Worm (Caenorhabditis elegans) whole organism, L1 larva: ENCODE data around the gene C45B11.5.

Experiments
- C04F5.9 ChIP-seq: sonication (generic microtip); optimal IDR thresholded peaks from 2 replicates; lab custom pipeline; 2016; ENCODE audit warnings: missing genetic modification characterization, missing compliant biosample characterization
- C16A3.4 ChIP-seq: fragments of 150-350 bp; optimal IDR thresholded peaks from 2 replicates; lab custom pipeline; 2014; ENCODE audit warnings: missing biosample characterization, missing genetic modification characterization
- C34B4.2 ChIP-seq: sonication (generic microtip); optimal IDR thresholded peaks from 2 replicates; lab custom pipeline; 2017; ENCODE audit warnings: mild to moderate bottlenecking, missing genetic modification characterization, missing compliant biosample characterization
- F16B12.6 ChIP-seq: fragments of 150-350 bp; optimal IDR thresholded peaks from 2 replicates; lab custom pipeline; 2014; ENCODE audit warnings: missing biosample characterization, missing genetic modification characterization
- Y116A8C.19 ChIP-seq: sonication (generic microtip); optimal IDR thresholded peaks from 2 replicates; lab custom pipeline; 2016; ENCODE audit warnings: missing compliant biosample characterization, missing genetic modification characterization, borderline replicate concordance
- alr-1 ChIP-seq: fragments of 200-800 bp; sonication (Bioruptor generic); optimal IDR thresholded peaks from 2 replicates; lab custom pipeline; 2018; ENCODE audit warnings: borderline replicate concordance, mild to moderate bottlenecking, missing genetic modification characterization, missing compliant biosample characterization
- blmp-1 ChIP-seq: fragments of 150-350 bp; optimal IDR thresholded peaks from 2 replicates; lab custom pipeline; 2014; ENCODE audit warnings: missing biosample characterization, missing genetic modification characterization
- ceh-82 ChIP-seq, 3 experiments: fragments of 150-350 bp in 1 of 3; sonication (generic microtip) in 2 of 3; optimal IDR thresholded peaks; 2 replicates each; lab custom pipeline; 2014 to 2017; ENCODE audit warnings: missing biosample characterization in 3 of 3, missing genetic modification characterization in 3 of 3
- ceh-88 ChIP-seq: fragments of 200-800 bp; sonication (Bioruptor generic); IDR thresholded peaks from 2 replicates; pipeline ENCODE4 v1.3.6; 2022; ENCODE audit warnings: missing genetic modification characterization, missing compliant biosample characterization
- ceh-90 ChIP-seq: sonication (generic microtip); optimal IDR thresholded peaks from 2 replicates; lab custom pipeline; 2016; ENCODE audit warnings: missing genetic modification characterization, missing compliant biosample characterization
- dsc-1 ChIP-seq: sonication (generic microtip); optimal IDR thresholded peaks from 2 replicates; lab custom pipeline; 2016; ENCODE audit warnings: mild to moderate bottlenecking, missing genetic modification characterization, missing compliant biosample characterization
- efl-1 ChIP-seq, 4 experiments: fragments of 150-350 bp; optimal IDR thresholded peaks in 3 of 4; peaks in 1 of 4; 1 replicate in 1 of 4; 2 replicates in 3 of 4; lab custom pipeline; 2014; ENCODE audit warnings: missing biosample characterization in 2 of 4, missing genetic modification characterization in 2 of 4, missing genetic modification reagents in 2 of 4
- efl-3 ChIP-seq: fragments of 200-800 bp; sonication (Bioruptor generic); optimal IDR thresholded peaks from 2 replicates; lab custom pipeline; 2018; ENCODE audit warnings: mild to moderate bottlenecking, missing genetic modification characterization, missing compliant biosample characterization
- egl-13 ChIP-seq: sonication (generic microtip); optimal IDR thresholded peaks from 2 replicates; lab custom pipeline; 2016; ENCODE audit warnings: missing genotype, missing genetic modification reagents, missing genetic modification characterization, missing compliant biosample characterization
- elt-3 ChIP-seq, 6 experiments: fragments of 150-350 bp in 1 of 6; sonication (generic microtip); optimal IDR thresholded peaks; 2 replicates each; lab custom pipeline; 2017 to 2018; ENCODE audit warnings: missing biosample characterization in 6 of 6, missing genetic modification characterization in 6 of 6, inconsistent platforms in 1 of 6
- ets-5 ChIP-seq: fragments of 200-800 bp; sonication (Bioruptor generic); IDR thresholded peaks from 2 replicates; pipeline ENCODE4 v1.3.6; 2022; ENCODE audit warnings: missing genetic modification characterization, missing compliant biosample characterization
- fkh-10 ChIP-seq: sonication (generic microtip); optimal IDR thresholded peaks from 2 replicates; lab custom pipeline; 2017; ENCODE audit warnings: missing biosample characterization, missing genetic modification reagents, missing genetic modification characterization
- fkh-4 ChIP-seq: sonication (generic microtip); optimal IDR thresholded peaks from 2 replicates; lab custom pipeline; 2016; ENCODE audit warnings: missing compliant biosample characterization, missing genetic modification characterization, borderline replicate concordance
- fkh-8 ChIP-seq: sonication (generic microtip); optimal IDR thresholded peaks from 2 replicates; lab custom pipeline; 2016; ENCODE audit warnings: mild to moderate bottlenecking, missing genetic modification characterization, missing compliant biosample characterization
- fos-1 ChIP-seq: fragments of 150-350 bp; optimal IDR thresholded peaks from 2 replicates; lab custom pipeline; 2014; ENCODE audit warnings: missing biosample characterization, missing genetic modification characterization
- grh-1 ChIP-seq: fragments of 200-800 bp; sonication (Bioruptor generic); IDR thresholded peaks from 2 replicates; pipeline ENCODE4 v1.3.6; 2022; ENCODE audit warnings: missing genetic modification reagents, missing genetic modification characterization, missing compliant biosample characterization
- hlh-17 ChIP-seq: fragments of 200-800 bp; sonication (Bioruptor generic); optimal IDR thresholded peaks from 2 replicates; lab custom pipeline; 2018; ENCODE audit warnings: missing genetic modification characterization, mild to moderate bottlenecking, missing compliant biosample characterization, moderate library complexity, borderline replicate concordance
- irx-1 ChIP-seq: sonication (generic microtip); optimal IDR thresholded peaks from 2 replicates; lab custom pipeline; 2016; ENCODE audit warnings: missing genetic modification characterization, missing compliant biosample characterization
- isw-1 ChIP-seq: fragments of 200-800 bp; sonication (Bioruptor generic); IDR thresholded peaks from 2 replicates; pipeline ENCODE4 v1.3.6; 2022; ENCODE audit warnings: missing genetic modification characterization, missing compliant biosample characterization
- lin-14 ChIP-seq: fragments of 200-800 bp; sonication (Bioruptor generic); optimal IDR thresholded peaks from 2 replicates; lab custom pipeline; 2018; ENCODE audit warnings: mild to moderate bottlenecking, missing genetic modification characterization, moderate library complexity, missing compliant biosample characterization
- lin-15B ChIP-seq: fragments of 150-350 bp; sonication (generic microtip); optimal IDR thresholded peaks from 3 replicates; lab custom pipeline; 2014; ENCODE audit warnings: missing biosample characterization, missing genetic modification characterization
- lin-35 ChIP-seq, 2 experiments: fragments of 150-350 bp; optimal IDR thresholded peaks; 2 replicates each; lab custom pipeline; 2014; ENCODE audit warnings: missing biosample characterization in 2 of 2, missing genetic modification characterization in 2 of 2, missing genetic modification reagents in 2 of 2
- lin-39 ChIP-seq: fragments of 150-350 bp; optimal IDR thresholded peaks from 2 replicates; lab custom pipeline; 2014; ENCODE audit warnings: missing biosample characterization, missing genetic modification reagents, missing genetic modification characterization
- lir-3 ChIP-seq: sonication (generic microtip); optimal IDR thresholded peaks from 2 replicates; lab custom pipeline; 2016; ENCODE audit warnings: mild to moderate bottlenecking, missing genetic modification characterization, moderate library complexity, missing compliant biosample characterization; ENCODE audit not compliant: poor library complexity
- lsy-2 ChIP-seq, 2 experiments: fragments of 150-350 bp; optimal IDR thresholded peaks; 2 replicates each; lab custom pipeline; 2014; ENCODE audit warnings: missing biosample characterization in 2 of 2, missing genetic modification characterization in 2 of 2
- mab-9 ChIP-seq: fragments of 200-800 bp; sonication (Bioruptor generic); IDR thresholded peaks from 2 replicates; pipeline ENCODE4 v1.3.6; 2022; ENCODE audit warnings: missing genetic modification reagents, missing genetic modification characterization, missing compliant biosample characterization
- mef-2 ChIP-seq: fragments of 150-350 bp; optimal IDR thresholded peaks from 2 replicates; lab custom pipeline; 2014; ENCODE audit warnings: missing biosample characterization, missing genetic modification characterization
- mep-1 ChIP-seq: fragments of 150-350 bp; optimal IDR thresholded peaks from 2 replicates; lab custom pipeline; 2014; ENCODE audit warnings: missing biosample characterization, missing genetic modification characterization
- nhr-12 ChIP-seq: sonication (generic microtip); optimal IDR thresholded peaks from 2 replicates; lab custom pipeline; 2017; ENCODE audit warnings: missing biosample characterization, missing genetic modification characterization
- nhr-20 ChIP-seq: sonication (generic microtip); optimal IDR thresholded peaks from 2 replicates; lab custom pipeline; 2016; ENCODE audit warnings: mild to moderate bottlenecking, missing genetic modification characterization, missing compliant biosample characterization
- nhr-237 ChIP-seq: fragments of 150-350 bp; optimal IDR thresholded peaks from 2 replicates; lab custom pipeline; 2014; ENCODE audit warnings: missing biosample characterization, missing genetic modification characterization
- nhr-47 ChIP-seq: sonication (generic microtip); optimal IDR thresholded peaks from 2 replicates; lab custom pipeline; 2016; ENCODE audit warnings: mild to moderate bottlenecking, missing genetic modification characterization, moderate library complexity, missing compliant biosample characterization
- nhr-71 ChIP-seq: sonication (generic microtip); optimal IDR thresholded peaks from 2 replicates; lab custom pipeline; 2016; ENCODE audit warnings: mild to moderate bottlenecking, missing genetic modification characterization, moderate library complexity, missing compliant biosample characterization
- nhr-76 ChIP-seq: sonication (generic microtip); optimal IDR thresholded peaks from 2 replicates; lab custom pipeline; 2017; ENCODE audit warnings: missing biosample characterization, missing genetic modification characterization
- nhr-77 ChIP-seq: fragments of 150-350 bp; optimal IDR thresholded peaks from 2 replicates; lab custom pipeline; 2014; ENCODE audit warnings: missing biosample characterization, missing genetic modification characterization
- nhr-85 ChIP-seq: sonication (generic microtip); peaks from one replicate; lab custom pipeline; 2016; ENCODE audit warnings: missing genetic modification characterization, inconsistent platforms, missing compliant biosample characterization
- skn-1 ChIP-seq: fragments of 150-350 bp; optimal IDR thresholded peaks from 2 replicates; lab custom pipeline; 2014; ENCODE audit warnings: missing biosample characterization, missing genetic modification characterization
- snu-23 ChIP-seq: sonication (generic microtip); optimal IDR thresholded peaks from 2 replicates; lab custom pipeline; 2016; ENCODE audit warnings: missing genetic modification characterization, missing compliant biosample characterization
- sox-4 ChIP-seq: sonication (generic microtip); optimal IDR thresholded peaks from 2 replicates; lab custom pipeline; 2016; ENCODE audit warnings: missing genetic modification characterization, missing compliant biosample characterization
- sup-37 ChIP-seq: fragments of 200-800 bp; sonication (Bioruptor generic); optimal IDR thresholded peaks from 2 replicates; lab custom pipeline; 2018; ENCODE audit warnings: mild to moderate bottlenecking, missing genetic modification characterization, missing compliant biosample characterization
- unc-30 ChIP-seq: sonication (generic microtip); optimal IDR thresholded peaks from 2 replicates; lab custom pipeline; 2017; ENCODE audit warnings: missing biosample characterization, missing genetic modification characterization
- unc-62 ChIP-seq: fragments of 150-350 bp; optimal IDR thresholded peaks from 2 replicates; lab custom pipeline; 2014; ENCODE audit warnings: missing biosample characterization, missing genetic modification reagents, missing genetic modification characterization
- unc-98 ChIP-seq: fragments of 200-800 bp; sonication (Bioruptor generic); IDR thresholded peaks from 2 replicates; pipeline ENCODE4 v1.3.6; 2022; ENCODE audit warnings: missing genetic modification characterization, missing compliant biosample characterization
- vab-15 ChIP-seq: sonication (generic microtip); optimal IDR thresholded peaks from 2 replicates; lab custom pipeline; 2017; ENCODE audit warnings: missing genotype, mild to moderate bottlenecking, missing genetic modification characterization, missing compliant biosample characterization
- xbp-1 ChIP-seq: sonication (generic microtip); optimal IDR thresholded peaks from 2 replicates; lab custom pipeline; 2016; ENCODE audit warnings: missing genetic modification characterization, missing compliant biosample characterization
- zag-1 ChIP-seq: fragments of 150-350 bp; optimal IDR thresholded peaks from 2 replicates; lab custom pipeline; 2014; ENCODE audit warnings: missing biosample characterization, missing genetic modification characterization
- zip-4 ChIP-seq: fragments of 200-800 bp; sonication (Bioruptor generic); optimal IDR thresholded peaks from 2 replicates; lab custom pipeline; 2018; ENCODE audit warnings: mild to moderate bottlenecking, missing genetic modification characterization, moderate library complexity, missing compliant biosample characterization
- ztf-4 ChIP-seq: fragments of 150-350 bp; optimal IDR thresholded peaks from 2 replicates; lab custom pipeline; 2014; ENCODE audit warnings: missing biosample characterization, missing genetic modification characterization

Gene C45B11.5

ce11 chrV:11029309-11029708 is 12.3 kb upstream of the C45B11.5 start (continued):
- TF ChIP-seq skn-1 (tag; lab: Kevin White, UChicago) = peak; percentile 45
- TF ChIP-seq irx-1 = peak; percentile 86
- TF ChIP-seq nhr-12 = no peak
- peak; percentile 32 to 72 for TF ChIP-seq lsy-2 (tag; optimal IDR thresholded peaks at IDR 0.05; lab: Kevin White, UChicago)
- TF ChIP-seq Y116A8C.19 = peak; percentile 56
- no peak for TF ChIP-seq C34B4.2 (tag; lab: Kevin White, UChicago)
- peak; percentile 90 for TF ChIP-seq ceh-90
- no peak for TF ChIP-seq hlh-17 (GFP tag; lab: Kevin White, UChicago)
- TF ChIP-seq lin-39 (tag; lab: Kevin White, UChicago) = peak; percentile 0
- TF ChIP-seq nhr-237 (tag; lab: Kevin White, UChicago) = no peak
- peak; percentile 53 for TF ChIP-seq isw-1 (GFP tag; lab: Robert Waterston, UW)
- TF ChIP-seq vab-15 (tag; lab: Kevin White, UChicago) = no peak
- TF ChIP-seq ztf-4 = no peak
- peak; percentile 74 for TF ChIP-seq sox-4 (tag; lab: Kevin White, UChicago)
- no peak for TF ChIP-seq alr-1 (tag; lab: Kevin White, UChicago)
- TF ChIP-seq fos-1 (tag; lab: Kevin White, UChicago) = peak; percentile 16
- peak; percentile 72 for TF ChIP-seq C04F5.9
- peak; percentile 93 to 97 for TF ChIP-seq lin-35 (GFP tag; optimal IDR thresholded peaks at IDR 0.05; lab: Kevin White, UChicago)
- peak; percentile 73 for TF ChIP-seq snu-23 (GFP tag; lab: Kevin White, UChicago)
- no peak for TF ChIP-seq nhr-76 (tag; lab: Kevin White, UChicago)
- TF ChIP-seq ceh-82 (tag; optimal IDR thresholded peaks at IDR 0.05; lab: Kevin White, UChicago) = peak; percentile 14 to 53 (median 18)
- peak; percentile 59 for TF ChIP-seq mep-1 (tag; lab: Kevin White, UChicago)
- TF ChIP-seq ets-5 (GFP tag; lab: Robert Waterston, UW) = no peak
- no peak for TF ChIP-seq ceh-88 (GFP tag; lab: Robert Waterston, UW)
- TF ChIP-seq lin-14 (GFP tag; lab: Kevin White, UChicago) = peak; percentile 38
- TF ChIP-seq grh-1 (GFP tag; lab: Robert Waterston, UW) = peak; percentile 62
- no peak for TF ChIP-seq fkh-10 (GFP tag; lab: Kevin White, UChicago)
- no peak for TF ChIP-seq nhr-77
- TF ChIP-seq elt-3 (tag; optimal IDR thresholded peaks at IDR 0.05; lab: Kevin White, UChicago) = peak in 1 of 6 experiments; percentile 30
- no peak for TF ChIP-seq zag-1 (tag; lab: Kevin White, UChicago)
- peak; percentile 46; the same call in 1 of the 2 replicates for TF ChIP-seq unc-98
- TF ChIP-seq mab-9 = 0 out of 2 replicates have a peak, but pooled peaks have one; percentile 48
- peak; percentile 45 for TF ChIP-seq sup-37 (GFP tag; lab: Kevin White, UChicago)
- peak; percentile 66 for TF ChIP-seq egl-13
- TF ChIP-seq F16B12.6 = peak; percentile 12
- TF ChIP-seq fkh-4 = peak; percentile 87
- TF ChIP-seq fkh-8 (tag; lab: Kevin White, UChicago) = peak; percentile 42
- peak; percentile 81 for TF ChIP-seq nhr-20 (tag; lab: Kevin White, UChicago)
- peak; percentile 86 for TF ChIP-seq nhr-47 (tag; lab: Kevin White, UChicago)
- TF ChIP-seq C16A3.4 (tag; lab: Kevin White, UChicago) = peak; percentile 52
- TF ChIP-seq mef-2 (tag; lab: Kevin White, UChicago) = no peak
- peak; percentile 60 for TF ChIP-seq lin-15B (tag; lab: Kevin White, UChicago)
- TF ChIP-seq lir-3 (tag; lab: Kevin White, UChicago) = peak; percentile 93
- TF ChIP-seq efl-3 (GFP tag; lab: Kevin White, UChicago) = no peak
- peak; percentile 78 for TF ChIP-seq dsc-1 (tag; lab: Kevin White, UChicago)
- TF ChIP-seq blmp-1 = peak; percentile 67
- TF ChIP-seq efl-1 (optimal IDR thresholded peaks at IDR 0.05; lab: Kevin White, UChicago) = peak; percentile 95 to 97
- peak; percentile 93 to 99 for TF ChIP-seq efl-1 (GFP tag; optimal IDR thresholded peaks at IDR 0.05 in 1 of 2; lab: Kevin White, UChicago)
- TF ChIP-seq nhr-71 (tag; lab: Kevin White, UChicago) = peak; percentile 83
- TF ChIP-seq xbp-1 (tag; lab: Kevin White, UChicago) = peak; percentile 80
- peak; percentile 94 for TF ChIP-seq nhr-85 (tag; lab: Kevin White, UChicago)
- TF ChIP-seq unc-62 (GFP tag; lab: Kevin White, UChicago) = no peak
- TF ChIP-seq zip-4 = peak; percentile 11
- no peak for TF ChIP-seq unc-30 (tag; lab: Kevin White, UChicago)
